Worm (Caenorhabditis elegans): ENCODE results near the gene str-46.

str-46 gene

DNA sequence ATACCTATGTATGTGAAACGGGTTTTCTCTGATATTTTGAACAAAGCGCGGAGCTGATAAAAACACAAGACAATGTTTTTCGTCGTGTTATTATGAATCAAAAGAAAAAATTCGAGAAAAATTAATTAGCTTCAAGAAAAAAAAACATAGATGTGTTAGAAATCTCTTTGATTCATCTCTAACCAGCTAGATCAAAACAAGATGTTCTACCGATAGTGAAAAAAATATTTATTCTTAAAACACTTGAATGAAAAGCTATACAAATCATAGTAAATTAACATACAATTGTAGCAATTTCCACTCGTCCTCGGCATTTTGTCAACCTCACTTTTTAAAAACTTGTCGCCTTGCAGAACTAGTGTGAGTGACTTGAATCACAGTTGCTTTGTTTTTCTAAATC is 42.5 kb upstream of the str-46 start:
- no peak for TF ChIP-seq ceh-24 (tag; optimal IDR thresholded peaks at IDR 0.05)
- no peak for TF ChIP-seq C08G9.2 (tag; optimal IDR thresholded peaks at IDR 0.05)
- TF ChIP-seq ceh-6 (GFP tag; optimal IDR thresholded peaks at IDR 0.05), result no peak
- TF ChIP-seq pros-1 (tag; optimal IDR thresholded peaks at IDR 0.05), result no peak
- no peak for TF ChIP-seq che-1 (tag; optimal IDR thresholded peaks at IDR 0.05)
- TF ChIP-seq odd-2 (tag; optimal IDR thresholded peaks at IDR 0.05), result no peak
- no peak for TF ChIP-seq elt-2 (tag; optimal IDR thresholded peaks at IDR 0.05)
- no peak for TF ChIP-seq sox-4 (tag; optimal IDR thresholded peaks at IDR 0.05)
- no peak for TF ChIP-seq ceh-22 (tag; optimal IDR thresholded peaks at IDR 0.05)
- no peak for TF ChIP-seq nfya-1 (tag; optimal IDR thresholded peaks at IDR 0.05)
- TF ChIP-seq dmd-4 (tag; optimal IDR thresholded peaks at IDR 0.05; ENCODE audit: borderline replicate concordance), result no peak
- no peak for TF ChIP-seq mec-3 (tag; optimal IDR thresholded peaks at IDR 0.05; ENCODE audit: borderline replicate concordance)

DNA sequence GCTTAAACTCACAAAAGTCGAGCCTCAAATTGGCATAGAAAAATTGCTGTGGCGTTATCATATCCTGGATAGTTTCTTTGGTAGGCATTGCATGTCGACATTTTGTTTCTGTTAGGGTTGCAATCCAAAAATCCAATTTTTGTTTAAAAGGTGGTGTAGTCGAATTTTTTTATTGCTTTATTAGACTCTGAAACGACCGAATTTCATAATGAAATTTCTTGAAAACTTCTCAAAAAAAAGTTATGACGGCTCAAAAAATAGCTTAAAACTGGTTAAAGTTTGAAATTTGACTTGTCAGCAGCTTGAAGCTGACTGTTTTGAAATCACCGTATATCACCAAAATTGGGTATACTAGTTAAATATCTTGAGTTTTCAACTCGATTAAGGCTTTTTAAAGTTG is 41.6 kb upstream of the str-46 start, which contains the start of gene srw-143:
Gene srw-143, minus strand, starts transcription at position 101 of the 400 bp plus-strand sequence.
- TF ChIP-seq unc-3 (GFP tag; conservative IDR thresholded peaks at IDR 0.05), result no peak
- TF ChIP-seq unc-3 (tag; optimal IDR thresholded peaks at IDR 0.05), result no peak
- no peak for TF ChIP-seq lim-6 (tag; optimal IDR thresholded peaks at IDR 0.05)
- TF ChIP-seq dmd-4 (tag; optimal IDR thresholded peaks at IDR 0.05; ENCODE audit: borderline replicate concordance), result no peak
- TF ChIP-seq ets-4 (tag; optimal IDR thresholded peaks at IDR 0.05), result no peak
- no peak for TF ChIP-seq pag-3 (tag; optimal IDR thresholded peaks at IDR 0.05; ENCODE audit: borderline replicate concordance)
- no peak for TF ChIP-seq hlh-6 (tag; optimal IDR thresholded peaks at IDR 0.05)
- TF ChIP-seq sox-4 (tag; optimal IDR thresholded peaks at IDR 0.05), result no peak
- TF ChIP-seq nfya-1 (tag; optimal IDR thresholded peaks at IDR 0.05), result no peak
- no peak for TF ChIP-seq Y22D7AL.16 (tag; optimal IDR thresholded peaks at IDR 0.05)
- no peak for TF ChIP-seq pat-9 (tag; optimal IDR thresholded peaks at IDR 0.05)
- TF ChIP-seq dve-1 (tag; optimal IDR thresholded peaks at IDR 0.05), result no peak
- TF ChIP-seq fkh-6 (tag; optimal IDR thresholded peaks at IDR 0.05), result no peak
- TF ChIP-seq ceh-48 (tag; optimal IDR thresholded peaks at IDR 0.05), result no peak
- TF ChIP-seq ceh-19 (GFP tag; optimal IDR thresholded peaks at IDR 0.05), result no peak
- no peak for TF ChIP-seq mec-3 (tag; optimal IDR thresholded peaks at IDR 0.05; ENCODE audit: borderline replicate concordance)
- no peak for TF ChIP-seq gmeb-2 (tag; optimal IDR thresholded peaks at IDR 0.05)
- TF ChIP-seq sox-2 (GFP tag; IDR thresholded peaks at IDR 0.05), result no peak
- TF ChIP-seq ceh-24 (tag; optimal IDR thresholded peaks at IDR 0.05), result no peak
- no peak for TF ChIP-seq syd-9 (tag; optimal IDR thresholded peaks at IDR 0.05)
- no peak for TF ChIP-seq pha-2 (tag; optimal IDR thresholded peaks at IDR 0.05)

DNA sequence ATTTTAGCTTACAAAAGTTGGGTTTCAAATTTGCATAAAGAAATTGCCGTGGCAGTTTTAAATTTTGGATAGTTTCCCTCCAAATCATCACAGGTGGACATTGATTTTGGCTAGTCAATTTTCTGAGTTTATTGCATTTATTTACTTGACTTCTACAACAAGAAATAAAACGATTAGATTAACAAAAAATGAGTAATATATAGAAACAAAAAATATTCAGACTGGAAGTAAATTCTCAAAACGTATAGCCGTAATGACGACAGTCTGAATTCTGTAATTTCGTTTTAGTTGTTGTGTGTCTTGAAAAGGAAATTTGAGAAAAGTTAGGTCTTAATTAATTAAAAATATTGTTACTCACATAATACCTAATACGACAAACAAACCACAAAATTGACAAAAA is 38.7 kb upstream of the str-46 start, which contains the start of gene srw-141:
Gene srw-141, minus strand, starts transcription at position 101 of the 400 bp plus-strand sequence.
- TF ChIP-seq ceh-24 (tag; optimal IDR thresholded peaks at IDR 0.05) (no peak), fkh-6 (tag; optimal IDR thresholded peaks at IDR 0.05) (no peak), hlh-8 (tag; optimal IDR thresholded peaks at IDR 0.05) (no peak), F13H6.1 (tag; optimal IDR thresholded peaks at IDR 0.05) (no peak), ztf-16 (tag; optimal IDR thresholded peaks at IDR 0.05) (no peak), gmeb-2 (tag; optimal IDR thresholded peaks at IDR 0.05) (no peak)

DNA sequence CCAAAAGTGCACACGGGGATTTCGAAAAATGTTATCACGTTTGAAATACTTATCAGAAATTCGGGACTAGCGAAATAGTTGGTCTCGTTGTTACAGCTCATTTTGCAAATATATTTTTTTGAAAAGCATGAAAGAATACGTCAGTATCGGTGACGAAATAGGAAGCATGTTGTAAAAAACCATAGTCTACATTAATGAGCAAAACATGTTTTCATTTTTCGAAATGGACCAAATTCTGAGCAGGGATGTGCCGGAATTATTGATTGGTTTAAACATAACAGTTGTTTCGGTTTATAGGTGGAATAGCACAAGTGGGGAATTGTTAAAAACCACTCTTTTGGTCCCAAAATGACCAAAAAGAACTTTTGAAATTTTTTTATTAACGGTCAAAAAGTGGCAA is 34.3 kb upstream of the str-46 start, which contains the start of gene srh-247:
Gene srh-247, minus strand, starts transcription at position 101 of the 400 bp plus-strand sequence.
- TF ChIP-seq ets-4 (tag; optimal IDR thresholded peaks at IDR 0.05) (no peak), nfya-1 (tag; optimal IDR thresholded peaks at IDR 0.05) (no peak), ceh-24 (tag; optimal IDR thresholded peaks at IDR 0.05) (no peak), lin-11 (tag; optimal IDR thresholded peaks at IDR 0.05) (no peak), ceh-14 (tag; optimal IDR thresholded peaks at IDR 0.05) (no peak), hlh-6 (tag; optimal IDR thresholded peaks at IDR 0.05) (no peak), pha-2 (tag; optimal IDR thresholded peaks at IDR 0.05) (no peak), ama-1 (optimal IDR thresholded peaks at IDR 0.05) (no peak), unc-3 (GFP tag; conservative IDR thresholded peaks at IDR 0.05) (no peak), unc-3 (tag; optimal IDR thresholded peaks at IDR 0.05) (no peak)

DNA sequence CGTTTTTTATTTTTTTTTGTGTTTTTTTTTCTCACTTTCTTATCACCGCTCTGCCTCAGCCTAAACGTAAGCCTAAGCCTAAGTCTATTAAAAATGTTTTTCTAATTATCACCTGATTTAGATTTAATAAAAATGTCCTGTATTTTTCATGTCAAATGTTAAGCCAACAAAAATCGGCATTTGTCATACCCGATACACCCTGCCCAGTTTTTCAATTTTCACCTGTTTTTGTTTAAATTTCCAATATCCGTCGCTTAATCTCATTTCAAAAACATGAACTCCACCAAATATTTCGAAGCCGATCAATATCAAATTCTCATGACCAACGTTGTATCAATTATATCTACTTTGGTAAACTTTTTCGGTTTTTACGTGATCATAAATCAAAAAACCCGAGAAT is 31.5 kb upstream of the str-46 start, which contains the start of gene C31B8.1:
Gene C31B8.1, plus strand, starts transcription at position 301 of the 400 bp plus-strand sequence.
- TF ChIP-seq pax-1 (tag; optimal IDR thresholded peaks at IDR 0.05), result no peak
- no peak for TF ChIP-seq hlh-30 (tag; optimal IDR thresholded peaks at IDR 0.05; ENCODE audit: insufficient read depth)
- TF ChIP-seq pha-2 (tag; optimal IDR thresholded peaks at IDR 0.05), result no peak
- TF ChIP-seq ztf-16 (tag; optimal IDR thresholded peaks at IDR 0.05), result no peak
- TF ChIP-seq ceh-22 (tag; optimal IDR thresholded peaks at IDR 0.05), result no peak
- no peak for TF ChIP-seq ceh-34 (tag; optimal IDR thresholded peaks at IDR 0.05)
- no peak for TF ChIP-seq unc-3 (GFP tag; conservative IDR thresholded peaks at IDR 0.05)
- TF ChIP-seq unc-3 (tag; optimal IDR thresholded peaks at IDR 0.05), result no peak
- no peak for TF ChIP-seq unc-42 (tag; optimal IDR thresholded peaks at IDR 0.05)
- TF ChIP-seq ref-2 (tag; optimal IDR thresholded peaks at IDR 0.05), result no peak
- TF ChIP-seq ceh-45 (GFP tag; IDR thresholded peaks at IDR 0.05), result no peak
- no peak for TF ChIP-seq gmeb-2 (tag; optimal IDR thresholded peaks at IDR 0.05)
- TF ChIP-seq ceh-18 (tag; optimal IDR thresholded peaks at IDR 0.05), result no peak
- no peak for TF ChIP-seq madf-2 (tag; optimal IDR thresholded peaks at IDR 0.05)
- no peak for TF ChIP-seq pat-9 (tag; optimal IDR thresholded peaks at IDR 0.05)
- TF ChIP-seq pag-3 (tag; optimal IDR thresholded peaks at IDR 0.05; ENCODE audit: borderline replicate concordance), result no peak
- no peak for TF ChIP-seq sox-4 (tag; optimal IDR thresholded peaks at IDR 0.05)
- TF ChIP-seq rnt-1 (tag; optimal IDR thresholded peaks at IDR 0.05), result no peak
